Fruit fly (Drosophila melanogaster): Measurements from ENCODE around the gene CG34244.

DNA sequence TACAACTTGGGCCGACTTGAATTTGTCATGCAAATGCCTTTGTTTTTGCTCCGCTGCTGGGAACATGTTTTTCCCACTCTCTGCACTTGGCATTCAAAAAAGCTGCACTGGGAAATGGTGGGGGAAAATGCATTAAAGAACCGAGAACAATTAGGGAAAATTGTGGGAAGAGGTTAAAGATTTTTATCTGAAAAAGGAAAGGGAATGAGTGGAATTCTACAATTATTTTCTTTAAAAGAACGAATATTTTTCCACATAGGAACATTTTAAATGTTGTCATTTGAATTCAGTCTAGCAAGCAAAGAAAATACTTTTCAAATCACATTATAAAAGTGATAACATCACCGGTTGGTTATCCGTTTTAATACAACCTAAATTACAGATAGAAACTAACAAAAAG, 32.7 kb downstream of the CG34244 start, which contains the start of gene saturn:
- TF ChIP-seq CG5204 (GFP tag; optimal IDR thresholded peaks at IDR 0.05) = no peak
- TF ChIP-seq Hr96 (GFP tag; optimal IDR thresholded peaks at IDR 0.05) = no peak
- no peak for TF ChIP-seq cic (GFP tag; optimal IDR thresholded peaks at IDR 0.05)
- no peak for TF ChIP-seq Mnt (GFP tag; optimal IDR thresholded peaks at IDR 0.05)
- TF ChIP-seq CG7045 (GFP tag; optimal IDR thresholded peaks at IDR 0.05) = no peak
- no peak for TF ChIP-seq Clk (GFP tag; optimal IDR thresholded peaks at IDR 0.05)
- no peak for TF ChIP-seq kay (GFP tag; ENCODE audit: borderline replicate concordance)
- no peak for TF ChIP-seq CG14711 (tag; optimal IDR thresholded peaks at IDR 0.05)
- no peak for TF ChIP-seq CG7101 (tag; optimal IDR thresholded peaks at IDR 0.05)
- TF ChIP-seq tj (GFP tag; optimal IDR thresholded peaks at IDR 0.05) = no peak
- no peak for TF ChIP-seq CG33017 (tag; optimal IDR thresholded peaks at IDR 0.05)
- no peak for TF ChIP-seq CG1620 (GFP tag; optimal IDR thresholded peaks at IDR 0.05)
- no peak for TF ChIP-seq Crg-1 (GFP tag; optimal IDR thresholded peaks at IDR 0.05)
